Fruit fly (Drosophila melanogaster) Kc167 (cell line): ENCODE data around the gene CG13002.

Experiments
- Myc ChIP-seq: fragments of >200 bp; optimal IDR thresholded peaks from 2 replicates; lab custom pipeline; 2017; ENCODE audit warnings: missing external identifiers
- Sin3A ChIP-seq: fragments of >200 bp; optimal IDR thresholded peaks from 2 replicates; lab custom pipeline; 2018; ENCODE audit warnings: missing external identifiers
- h ChIP-seq: fragments of >200 bp; optimal IDR thresholded peaks from 3 replicates; lab custom pipeline; 2018; ENCODE audit warnings: missing external identifiers
- insv ChIP-seq: fragments of >200 bp; optimal IDR thresholded peaks from 3 replicates; lab custom pipeline; 2018; ENCODE audit warnings: missing external identifiers
- psq ChIP-seq: fragments of >200 bp; optimal IDR thresholded peaks from 2 replicates; lab custom pipeline; 2017; ENCODE audit warnings: missing external identifiers
- ttk ChIP-seq: sonication (Bioruptor generic); optimal IDR thresholded peaks from 2 replicates; lab custom pipeline; 2017; ENCODE audit warnings: missing external identifiers

CG13002 gene

dm6 chrX:16889510-16889909 is at the start of gene CG13002:
Gene CG13002 (plus strand): TSS chrX:16889810.
- no peak for TF ChIP-seq ttk (lab: Kevin White, UChicago)

DNA sequence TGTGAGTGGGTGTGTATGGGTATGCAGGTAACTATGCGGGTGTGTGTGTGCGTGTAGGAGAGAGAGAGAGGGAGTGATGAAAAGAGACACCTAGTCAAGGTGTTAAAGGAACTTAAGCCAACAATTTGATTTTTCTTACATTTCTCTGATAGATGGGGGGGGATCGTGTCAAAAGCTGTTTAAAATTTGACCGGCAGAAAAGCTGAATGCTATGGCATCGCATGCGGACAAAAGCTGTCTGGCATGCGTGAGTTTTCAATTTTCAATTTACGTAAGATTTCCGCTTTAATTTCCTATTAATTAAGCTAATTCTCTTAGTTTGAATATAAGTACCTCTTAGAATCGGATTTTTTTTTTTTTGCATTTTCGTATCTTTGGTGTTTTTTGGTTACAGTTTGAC is 49.7 kb upstream of the CG13002 start:
- TF ChIP-seq psq (lab: Kevin White, UChicago) (no peak), insv (lab: Kevin White, UChicago) (no peak), h (no peak), ttk (lab: Kevin White, UChicago) (no peak), Sin3A (no peak), Myc (lab: Kevin White, UChicago) (no peak)

DNA sequence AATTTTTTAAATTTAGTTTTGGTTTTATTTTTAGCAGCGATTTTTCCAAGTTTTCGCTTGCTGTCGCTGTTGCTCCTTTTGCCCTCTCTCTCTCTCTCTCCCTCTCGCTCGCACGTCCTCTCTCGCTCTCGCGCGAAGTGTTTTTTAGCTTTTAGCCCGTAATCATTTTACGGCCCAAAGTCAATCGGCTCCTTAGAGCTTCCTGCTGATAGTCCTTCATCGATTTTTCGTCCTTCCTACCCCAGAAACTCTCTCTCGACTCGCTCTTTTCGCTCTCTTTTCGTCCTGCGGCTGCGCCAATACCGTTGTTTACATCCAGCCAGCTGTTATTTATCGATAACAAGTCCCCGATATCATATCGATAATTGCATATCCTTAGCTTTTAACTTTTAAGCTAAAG is 45.3 kb upstream of the CG13002 start, which contains the start of gene RSG7:
Gene RSG7, minus strand, starts transcription at position 139 of the 400 bp plus-strand sequence.
- TF ChIP-seq ttk (lab: Kevin White, UChicago), result no peak
- no peak for TF ChIP-seq Sin3A
- no peak for TF ChIP-seq psq (lab: Kevin White, UChicago)
- no peak for TF ChIP-seq insv (lab: Kevin White, UChicago)
- TF ChIP-seq Myc (lab: Kevin White, UChicago), result no peak
- no peak for TF ChIP-seq h

DNA sequence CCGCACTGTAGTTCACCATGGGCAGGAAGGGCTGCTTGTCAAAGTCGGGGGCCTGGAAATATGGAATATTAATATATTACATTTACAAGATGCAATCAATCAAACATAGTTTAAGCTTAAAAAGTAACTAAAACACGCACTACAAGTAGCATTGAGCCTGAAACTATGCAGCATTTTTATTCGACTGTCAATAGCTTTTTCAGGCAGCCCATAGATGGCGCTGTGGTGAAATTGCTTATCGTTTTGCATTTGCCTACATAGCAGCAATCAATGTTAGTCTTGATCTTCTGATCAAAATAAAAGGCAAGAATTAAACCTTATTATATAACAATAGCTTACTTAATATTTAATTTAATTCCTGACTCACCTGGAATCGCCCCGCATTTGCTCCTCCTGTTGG is 43.0 kb upstream of the CG13002 start:
- TF ChIP-seq h (no peak), insv (lab: Kevin White, UChicago) (no peak), psq (lab: Kevin White, UChicago) (no peak), Sin3A (no peak), ttk (lab: Kevin White, UChicago) (no peak), Myc (lab: Kevin White, UChicago) (no peak)

dm6 chrX:16848978-16849377 is 40.6 kb upstream of the CG13002 start:
- TF ChIP-seq psq (lab: Kevin White, UChicago) (no peak), Sin3A (no peak), ttk (lab: Kevin White, UChicago) (no peak), Myc (lab: Kevin White, UChicago) (no peak), insv (lab: Kevin White, UChicago) (no peak), h (no peak)

dm6 chrX:16849517-16849916 is 40.1 kb upstream of the CG13002 start:
- TF ChIP-seq psq (lab: Kevin White, UChicago) (no peak), Sin3A (no peak)

dm6 chrX:16854746-16855145 is 34.9 kb upstream of the CG13002 start:
- TF ChIP-seq h, result no peak
- TF ChIP-seq psq (lab: Kevin White, UChicago), result no peak
- TF ChIP-seq Sin3A, result no peak
- TF ChIP-seq Myc (lab: Kevin White, UChicago), result no peak
- no peak for TF ChIP-seq ttk (lab: Kevin White, UChicago)
- no peak for TF ChIP-seq insv (lab: Kevin White, UChicago)

dm6 chrX:16859732-16860131 is 29.9 kb upstream of the CG13002 start:
- TF ChIP-seq Sin3A, result no peak
- no peak for TF ChIP-seq h

DNA sequence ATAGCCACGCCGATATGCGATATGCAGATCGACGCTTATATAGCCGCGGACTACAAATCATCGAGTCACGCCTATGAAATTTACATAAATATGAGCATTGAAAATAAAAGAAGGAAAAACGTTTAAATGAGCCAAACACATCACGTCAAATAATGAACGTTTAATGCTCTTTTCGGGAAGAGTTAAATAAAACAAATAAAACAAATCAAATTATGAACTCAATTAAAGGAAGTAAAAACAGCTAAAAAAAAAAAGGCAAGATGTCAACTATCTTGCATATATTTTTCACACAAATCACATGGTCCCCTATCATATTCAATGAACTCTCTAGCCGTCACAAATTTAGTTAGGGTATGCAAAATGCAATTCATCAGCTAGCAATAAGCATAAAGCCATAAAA is 22.0 kb upstream of the CG13002 start:
- TF ChIP-seq h (no peak), Myc (lab: Kevin White, UChicago) (no peak), psq (lab: Kevin White, UChicago) (no peak), ttk (lab: Kevin White, UChicago) (no peak), Sin3A (no peak), insv (lab: Kevin White, UChicago) (no peak)

DNA sequence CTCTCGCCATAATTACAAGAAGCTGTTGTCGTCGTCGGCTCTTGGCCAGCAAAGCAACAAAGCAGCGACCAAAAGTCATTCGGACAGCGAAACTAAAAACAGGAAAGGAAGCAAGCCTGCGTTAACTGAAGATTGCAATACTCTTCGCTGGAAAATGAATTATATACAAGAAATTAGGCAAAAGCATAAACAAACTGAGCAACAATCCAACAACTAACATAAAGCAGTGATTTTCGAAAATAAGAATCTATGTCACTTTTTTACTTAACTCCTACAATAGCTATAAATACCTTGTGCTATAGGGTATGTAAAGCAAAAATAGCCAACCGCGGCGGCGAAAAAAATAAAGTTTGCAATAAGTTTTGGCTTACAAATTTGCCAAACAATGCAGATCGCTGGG is 17.8 kb upstream of the CG13002 start:
- TF ChIP-seq Sin3A (no peak), psq (lab: Kevin White, UChicago) (no peak), insv (lab: Kevin White, UChicago) (no peak), Myc (lab: Kevin White, UChicago) (no peak), ttk (lab: Kevin White, UChicago) (no peak), h (no peak)

DNA sequence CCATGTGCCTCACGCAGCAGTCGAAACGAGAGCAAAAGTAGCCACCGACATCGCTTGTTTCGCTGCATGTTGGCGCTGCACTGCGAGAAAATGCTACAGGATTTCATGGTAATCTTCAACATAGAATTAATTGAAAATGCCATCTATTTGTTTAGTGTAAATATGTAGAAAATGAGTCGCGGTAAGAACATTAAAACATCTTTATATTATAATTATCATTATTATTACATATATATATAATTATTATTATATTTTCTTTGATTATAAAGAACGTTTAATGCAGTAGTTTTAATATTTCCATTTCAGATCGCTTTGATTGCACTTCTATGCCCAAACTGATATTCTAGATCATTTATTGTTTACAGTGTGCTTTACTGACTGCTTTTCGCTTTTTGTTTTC is 16.6 kb upstream of the CG13002 start:
- TF ChIP-seq ttk (lab: Kevin White, UChicago) (no peak), Myc (lab: Kevin White, UChicago) (no peak), psq (lab: Kevin White, UChicago) (no peak), h (no peak), Sin3A (no peak), insv (lab: Kevin White, UChicago) (no peak)

DNA sequence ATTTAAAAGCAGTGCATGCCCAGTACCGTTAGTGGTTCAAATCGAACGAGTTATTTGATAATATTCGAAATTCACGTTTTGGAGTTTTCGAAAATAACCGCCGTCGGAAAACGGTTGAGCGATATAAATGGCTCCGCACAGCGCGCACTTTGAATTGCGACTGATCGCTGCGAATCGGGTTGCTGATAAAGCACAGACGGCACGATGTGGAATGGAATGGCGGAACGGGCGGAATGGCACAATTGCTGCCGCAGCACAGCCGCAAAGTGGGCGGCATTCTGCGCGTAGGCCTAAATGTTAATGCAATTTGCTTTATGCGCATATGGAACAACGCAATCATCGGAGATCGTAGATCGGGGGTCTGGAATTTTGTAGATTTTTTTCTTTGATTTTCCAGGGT is 14.9 kb upstream of the CG13002 start:
- TF ChIP-seq psq (lab: Kevin White, UChicago) (no peak), ttk (lab: Kevin White, UChicago) (no peak), insv (lab: Kevin White, UChicago) (no peak)

DNA sequence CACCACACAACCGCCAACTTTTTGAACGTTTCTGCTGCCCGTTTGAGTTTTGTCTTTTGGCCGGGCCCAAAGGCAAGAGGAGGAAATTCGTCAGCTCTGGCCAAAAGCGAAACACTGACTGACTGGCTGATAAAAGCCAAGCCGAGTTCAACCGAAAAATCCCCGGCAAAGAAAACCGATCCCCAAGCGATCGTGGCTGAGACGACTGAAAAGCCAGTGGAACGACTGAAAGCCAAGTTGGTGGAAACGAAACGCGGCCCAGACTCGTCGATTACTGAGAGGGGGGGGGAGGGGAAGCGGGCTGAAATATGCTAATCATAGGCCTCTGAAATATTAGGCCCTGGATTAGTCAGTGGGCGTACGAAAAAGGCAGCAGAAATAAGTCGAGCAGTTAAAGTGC is 13.2 kb upstream of the CG13002 start, which contains the start of gene CG13003:
Gene CG13003, minus strand, starts transcription at position 120 of the 400 bp plus-strand sequence.
- no peak for TF ChIP-seq Sin3A
- no peak for TF ChIP-seq insv (lab: Kevin White, UChicago)
- TF ChIP-seq ttk (lab: Kevin White, UChicago), result no peak
- no peak for TF ChIP-seq h
- TF ChIP-seq Myc (lab: Kevin White, UChicago), result no peak
- no peak for TF ChIP-seq psq (lab: Kevin White, UChicago)

DNA sequence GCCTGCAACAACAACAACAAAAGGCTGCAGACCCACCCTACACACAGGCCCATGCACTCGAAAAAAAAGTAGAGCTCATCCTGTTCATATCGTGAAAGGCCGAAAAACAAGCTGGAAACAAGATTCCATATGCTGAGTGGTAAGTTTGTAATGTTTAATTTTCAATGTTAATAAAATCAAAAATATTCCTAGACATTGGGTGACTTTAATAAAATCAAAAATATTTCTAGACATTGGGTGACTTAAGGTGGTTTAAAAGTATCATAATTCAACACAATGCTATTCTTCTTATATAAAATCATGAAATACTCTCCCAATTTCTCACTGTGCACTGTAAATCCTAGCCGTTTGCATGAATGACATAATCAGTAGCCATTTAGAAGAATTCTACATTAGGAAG is 9.6 kb upstream of the CG13002 start:
- TF ChIP-seq insv (lab: Kevin White, UChicago) (no peak), Myc (lab: Kevin White, UChicago) (no peak), Sin3A (no peak), ttk (lab: Kevin White, UChicago) (no peak), psq (lab: Kevin White, UChicago) (no peak), h (no peak)
